Fruit fly (Drosophila melanogaster) whole organism, embryonic: ENCODE data around the gene Rab9Db.

Source experiments
- Atf3 ChIP-seq: fragments of 200-800 bp; sonication (Bioruptor generic); optimal IDR thresholded peaks from 3 replicates; lab custom pipeline; 2016; ENCODE audit warnings: missing biosample characterization, missing genetic modification characterization
- B-H1 ChIP-seq: fragments of 200-800 bp; sonication (Bioruptor generic); IDR thresholded peaks from 3 replicates; pipeline ENCODE4 v1.3.6; 2022; ENCODE audit warnings: missing biosample characterization, missing genetic modification characterization
- C15 ChIP-seq: fragments of 200-800 bp; sonication (Bioruptor generic); IDR thresholded peaks from 3 replicates; pipeline ENCODE4 v1.3.6; 2022; ENCODE audit warnings: missing biosample characterization, missing genetic modification characterization
- CG10274 ChIP-seq: fragments of 200-800 bp; sonication (Bioruptor generic); optimal IDR thresholded peaks from 3 replicates; lab custom pipeline; 2017; ENCODE audit warnings: missing biosample characterization, mild to moderate bottlenecking, missing genetic modification characterization
- CG11085 ChIP-seq: fragments of 200-800 bp; sonication (Bioruptor generic); IDR thresholded peaks from 2 replicates; pipeline ENCODE4 v1.3.6; 2022; ENCODE audit warnings: missing biosample characterization, missing genetic modification characterization
- CG11695 ChIP-seq: fragments of 200-800 bp; sonication (Bioruptor generic); IDR thresholded peaks from 3 replicates; pipeline ENCODE4 v1.3.6; 2022; ENCODE audit warnings: missing biosample characterization, missing genetic modification characterization
- CG14050 ChIP-seq: fragments of 200-800 bp; sonication (Bioruptor generic); IDR thresholded peaks from 3 replicates; pipeline ENCODE4 v1.3.6; 2022; ENCODE audit warnings: missing biosample characterization, missing genetic modification characterization
- CG16815 ChIP-seq: fragments of 200-800 bp; sonication (Bioruptor generic); optimal IDR thresholded peaks from 3 replicates; lab custom pipeline; 2017; ENCODE audit warnings: missing biosample characterization, mild to moderate bottlenecking, missing genetic modification characterization
- CG30020 ChIP-seq: fragments of 200-800 bp; optimal IDR thresholded peaks from 2 replicates; lab custom pipeline; 2019; ENCODE audit warnings: missing biosample characterization, mild to moderate bottlenecking, missing genetic modification characterization, moderate library complexity
- CG7786 ChIP-seq: fragments of 200-800 bp; sonication (Bioruptor generic); optimal IDR thresholded peaks from 2 replicates; lab custom pipeline; 2016; ENCODE audit warnings: missing biosample characterization, missing genetic modification characterization
- CG8290 ChIP-seq, 3 experiments: fragments of 200-800 bp; sonication (Bioruptor generic); optimal IDR thresholded peaks; 2 replicates each; lab custom pipeline; 2016 to 2019; ENCODE audit warnings: missing biosample characterization in 3 of 3, missing genetic modification characterization in 3 of 3, mild to moderate bottlenecking in 2 of 3, moderate library complexity in 1 of 3
- CG8478 ChIP-seq: fragments of >200 bp; optimal IDR thresholded peaks from 2 replicates; lab custom pipeline; 2018
- CG9437 ChIP-seq: fragments of 200-800 bp; sonication (Bioruptor generic); optimal IDR thresholded peaks from 2 replicates; lab custom pipeline; 2018; ENCODE audit warnings: missing biosample characterization, mild to moderate bottlenecking, missing genetic modification characterization
- CG9609 ChIP-seq: fragments of 200-800 bp; sonication (Bioruptor generic); optimal IDR thresholded peaks from 3 replicates; lab custom pipeline; 2016; ENCODE audit warnings: missing biosample characterization, missing genetic modification characterization
- CkIIα-i1 ChIP-seq: fragments of 200-800 bp; sonication (Bioruptor generic); IDR thresholded peaks from 2 replicates; pipeline ENCODE4 v1.3.6; 2022; ENCODE audit warnings: missing biosample characterization, missing genetic modification characterization
- Dbx ChIP-seq: fragments of 200-800 bp; sonication (Bioruptor generic); IDR thresholded peaks from 3 replicates; pipeline ENCODE4 v1.3.6; 2022; ENCODE audit warnings: missing biosample characterization, missing genetic modification characterization
- Doc2 ChIP-seq: fragments of 200-800 bp; sonication (Bioruptor generic); IDR thresholded peaks from 2 replicates; pipeline ENCODE4 v1.3.6; 2022; ENCODE audit warnings: missing biosample characterization, missing genetic modification characterization
- E2f1 ChIP-seq: fragments of 200-800 bp; sonication (Bioruptor generic); IDR thresholded peaks from 2 replicates; pipeline ENCODE4 v1.3.6; 2022; ENCODE audit warnings: missing biosample characterization, missing genetic modification characterization
- Elba2 ChIP-seq: fragments of 200-800 bp; sonication (Bioruptor generic); optimal IDR thresholded peaks from 3 replicates; lab custom pipeline; 2016; ENCODE audit warnings: missing biosample characterization, missing genetic modification characterization
- GATAe ChIP-seq: fragments of 200-800 bp; sonication (Bioruptor generic); conservative IDR thresholded peaks from 2 replicates; pipeline ENCODE4 v1.3.6; 2022; ENCODE audit warnings: missing biosample characterization, missing genetic modification characterization
- Hey ChIP-seq: fragments of 200-800 bp; sonication (Bioruptor generic); optimal IDR thresholded peaks from 3 replicates; lab custom pipeline; 2018; ENCODE audit warnings: missing biosample characterization, mild to moderate bottlenecking, missing genetic modification characterization
- Hsf ChIP-seq: fragments of 200-800 bp; sonication (Bioruptor generic); optimal IDR thresholded peaks from 3 replicates; lab custom pipeline; 2016; ENCODE audit warnings: missing biosample characterization, missing genetic modification characterization
- Lpt ChIP-seq: fragments of >200 bp; optimal IDR thresholded peaks from 2 replicates; lab custom pipeline; 2018; ENCODE audit warnings: missing biosample characterization, missing genetic modification characterization
- Med ChIP-seq: fragments of 200-800 bp; sonication (Bioruptor generic); peaks from one replicate; lab custom pipeline; 2016; ENCODE audit warnings: missing biosample characterization, missing genetic modification characterization, mild to moderate bottlenecking, inconsistent platforms, moderate library complexity
- Optix ChIP-seq: fragments of 200-800 bp; sonication (Bioruptor generic); IDR thresholded peaks from 3 replicates; pipeline ENCODE4 v1.3.6; 2022; ENCODE audit warnings: missing biosample characterization, missing genetic modification characterization
- Ssrp ChIP-seq: fragments of 200-800 bp; sonication (Bioruptor generic); optimal IDR thresholded peaks from 2 replicates; lab custom pipeline; 2018; ENCODE audit warnings: missing biosample characterization, mild to moderate bottlenecking, missing genetic modification characterization, moderate library complexity
- Trl ChIP-seq, 3 experiments: fragments of >200 bp in 2 of 3; fragments of 200-800 bp in 1 of 3; sonication (Bioruptor generic) in 1 of 3; optimal IDR thresholded peaks; 2 replicates in 1 of 3; 3 replicates in 2 of 3; lab custom pipeline; 2016 to 2017; ENCODE audit warnings: missing biosample characterization in 1 of 3, missing genetic modification characterization in 1 of 3
- Xbp1 ChIP-seq: fragments of 200-800 bp; sonication (Bioruptor generic); optimal IDR thresholded peaks from 3 replicates; lab custom pipeline; 2016; ENCODE audit warnings: missing biosample characterization, mild to moderate bottlenecking, missing genetic modification characterization
- ab ChIP-seq: fragments of 200-800 bp; sonication (Bioruptor generic); optimal IDR thresholded peaks from 2 replicates; lab custom pipeline; 2016; ENCODE audit warnings: missing biosample characterization, missing genetic modification characterization
- ash1 ChIP-seq: fragments of 200-800 bp; sonication (Bioruptor generic); optimal IDR thresholded peaks from 2 replicates; lab custom pipeline; 2018; ENCODE audit warnings: missing biosample characterization, mild to moderate bottlenecking, missing genetic modification characterization
- bowl ChIP-seq: fragments of 200-800 bp; sonication (Bioruptor generic); IDR thresholded peaks from 2 replicates; pipeline ENCODE4 v1.3.6; 2022; ENCODE audit warnings: missing biosample characterization, missing genetic modification characterization
- cas ChIP-seq: fragments of 200-800 bp; sonication (Bioruptor generic); IDR thresholded peaks from 2 replicates; pipeline ENCODE4 v1.3.6; 2022; ENCODE audit warnings: missing biosample characterization, missing genetic modification characterization
- cato ChIP-seq: fragments of 200-800 bp; sonication (Bioruptor generic); optimal IDR thresholded peaks from 2 replicates; lab custom pipeline; 2016; ENCODE audit warnings: missing biosample characterization, missing genetic modification characterization, borderline replicate concordance
- chif ChIP-seq, 2 experiments: fragments of 200-800 bp; sonication (Bioruptor generic); optimal IDR thresholded peaks; 3 replicates each; lab custom pipeline; 2016; ENCODE audit warnings: missing biosample characterization in 2 of 2, missing genetic modification characterization in 2 of 2
- dan ChIP-seq: fragments of 200-800 bp; sonication (Bioruptor generic); IDR thresholded peaks from 2 replicates; pipeline ENCODE4 v1.3.6; 2022; ENCODE audit warnings: missing biosample characterization, missing genetic modification characterization
- ftz-f1 ChIP-seq: fragments of 200-800 bp; sonication (Bioruptor generic); optimal IDR thresholded peaks from 2 replicates; lab custom pipeline; 2016; ENCODE audit warnings: missing biosample characterization, missing genetic modification characterization
- hkb ChIP-seq, 2 experiments: fragments of 200-800 bp in 1 of 2; fragments of >200 bp in 1 of 2; sonication (Bioruptor generic) in 1 of 2; IDR thresholded peaks in 1 of 2; optimal IDR thresholded peaks in 1 of 2; 2 replicates each; pipeline versions ENCODE4 v1.3.6 to Lab custom; 2017 to 2022; ENCODE audit warnings: missing biosample characterization in 1 of 2, missing genetic modification characterization in 1 of 2
- jigr1 ChIP-seq: fragments of 200-800 bp; sonication (Bioruptor generic); IDR thresholded peaks from 3 replicates; pipeline ENCODE4 v1.3.6; 2022; ENCODE audit warnings: missing biosample characterization, missing genetic modification characterization
- kni ChIP-seq: fragments of 200-800 bp; sonication (Bioruptor generic); optimal IDR thresholded peaks from 3 replicates; lab custom pipeline; 2017; ENCODE audit warnings: mild to moderate bottlenecking, missing biosample characterization, missing genetic modification reagents, missing genetic modification characterization
- maf-S ChIP-seq: fragments of 200-800 bp; sonication (Bioruptor generic); optimal IDR thresholded peaks from 2 replicates; lab custom pipeline; 2016; ENCODE audit warnings: missing biosample characterization, missing genetic modification characterization
- nerfin-2 ChIP-seq: fragments of 200-800 bp; sonication (Bioruptor generic); IDR thresholded peaks from 2 replicates; pipeline ENCODE4 v1.3.6; 2022; ENCODE audit warnings: missing biosample characterization, missing genetic modification characterization; ENCODE audit not compliant: partially characterized antibody
- pho ChIP-seq: fragments of 200-800 bp; sonication (Bioruptor generic); optimal IDR thresholded peaks from 2 replicates; lab custom pipeline; 2016; ENCODE audit warnings: missing biosample characterization, missing genetic modification characterization
- run ChIP-seq: fragments of 200-800 bp; sonication (Bioruptor generic); optimal IDR thresholded peaks from 3 replicates; lab custom pipeline; 2018; ENCODE audit warnings: missing biosample characterization, mild to moderate bottlenecking, missing genetic modification characterization
- shn ChIP-seq: fragments of 200-800 bp; sonication (Bioruptor generic); optimal IDR thresholded peaks from 3 replicates; lab custom pipeline; 2016; ENCODE audit warnings: missing biosample characterization, missing genetic modification characterization
- slou ChIP-seq: fragments of 200-800 bp; sonication (Bioruptor generic); optimal IDR thresholded peaks from 3 replicates; lab custom pipeline; 2016; ENCODE audit warnings: missing biosample characterization, missing genetic modification characterization
- tin ChIP-seq: fragments of 200-800 bp; sonication (Bioruptor generic); optimal IDR thresholded peaks from 3 replicates; lab custom pipeline; 2016; ENCODE audit warnings: missing biosample characterization, missing genetic modification characterization
- toy ChIP-seq: fragments of 200-800 bp; sonication (Bioruptor generic); IDR thresholded peaks from 2 replicates; pipeline ENCODE4 v1.3.6; 2022; ENCODE audit warnings: missing biosample characterization, missing genetic modification characterization
- unc-4 ChIP-seq: fragments of 200-800 bp; sonication (Bioruptor generic); IDR thresholded peaks from 2 replicates; pipeline ENCODE4 v1.3.6; 2022; ENCODE audit warnings: missing biosample characterization, missing genetic modification characterization; ENCODE audit not compliant: partially characterized antibody
- wek ChIP-seq: fragments of 200-800 bp; sonication (Bioruptor generic); optimal IDR thresholded peaks from 3 replicates; lab custom pipeline; 2018; ENCODE audit warnings: missing biosample characterization, mild to moderate bottlenecking, missing genetic modification characterization, moderate library complexity

Rab9Db gene

DNA sequence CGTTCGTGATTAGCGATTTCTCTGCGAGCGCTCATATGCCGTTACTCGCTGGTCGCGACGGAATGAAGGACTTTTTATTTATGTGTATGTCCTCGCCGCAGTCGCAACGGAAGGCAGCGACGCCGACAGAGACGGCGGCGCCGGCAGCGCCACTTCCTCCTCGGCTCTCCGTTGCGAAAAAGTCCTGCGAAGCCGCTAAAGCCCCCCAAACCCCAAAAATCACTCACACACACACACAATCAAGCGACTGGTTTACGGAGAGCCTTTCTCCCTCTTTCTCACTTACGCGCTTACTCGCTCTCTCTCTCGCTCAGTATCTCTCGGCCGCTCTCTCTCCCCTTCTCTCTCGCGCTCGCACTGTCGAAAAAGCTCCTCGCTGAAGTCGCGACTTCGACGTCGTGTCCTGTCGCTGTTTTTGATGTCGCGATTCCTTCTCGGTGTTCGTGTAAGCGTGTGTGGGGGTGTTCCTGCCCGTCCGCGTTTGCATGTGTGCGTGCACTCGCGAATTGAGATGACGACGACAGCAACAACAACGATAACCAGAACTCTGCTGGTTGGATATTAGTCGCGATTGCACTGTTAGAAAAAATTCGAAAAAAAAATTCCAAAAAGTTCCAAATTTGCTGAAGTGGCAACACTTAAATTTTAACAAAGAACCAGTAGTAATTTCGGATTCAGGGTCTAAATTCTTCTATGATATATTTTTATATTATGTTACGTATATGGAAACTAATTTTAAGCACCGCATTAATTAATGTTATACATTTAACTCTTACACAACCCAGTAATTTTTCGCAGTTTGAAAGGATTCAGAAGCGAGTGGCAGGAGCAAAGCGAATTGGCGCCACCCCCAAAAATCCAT is 2.6 kb downstream of the Rab9Db start, which contains the start of gene CG43347 (continued):
- TF ChIP-seq chif (GFP tag; optimal IDR thresholded peaks at IDR 0.05; lab: Kevin White, UChicago) (peak in 1 of 2 experiments; percentile 17), CG11695 (GFP tag; lab: Robert Waterston, UW) (peak; percentile 39; the same call in 1 of the 3 replicates), unc-4 (no peak), CG11085 (GFP tag; lab: Robert Waterston, UW) (peak; percentile 31; the same call in 1 of the 2 replicates), Xbp1 (GFP tag; lab: Kevin White, UChicago) (peak; percentile 67), wek (no peak), slou (GFP tag; lab: Kevin White, UChicago) (peak; percentile 47), ash1 (GFP tag; lab: Kevin White, UChicago) (no peak), tin (GFP tag; lab: Kevin White, UChicago) (peak; percentile 58), GATAe (GFP tag; lab: Robert Waterston, UW) (no peak), cato (GFP tag; lab: Kevin White, UChicago) (no peak), Optix (no peak), Lpt (GFP tag; lab: Kevin White, UChicago) (no peak), Elba2 (GFP tag; lab: Kevin White, UChicago) (no peak), Trl (optimal IDR thresholded peaks at IDR 0.05; lab: Kevin White, UChicago) (peak; percentile 58 to 70), Trl (GFP tag; optimal IDR thresholded peaks at IDR 0.05; lab: Kevin White, UChicago) (no peak), CG7786 (peak; percentile 12), Atf3 (GFP tag; lab: Kevin White, UChicago) (no peak), C15 (0 out of 3 replicates have a peak, but pooled peaks have one; percentile 20), dan (GFP tag; lab: Robert Waterston, UW) (no peak), CG9437 (GFP tag; lab: Kevin White, UChicago) (peak; percentile 40), CkIIα-i1 (GFP tag; lab: Robert Waterston, UW) (no peak), nerfin-2 (GFP tag; lab: Robert Waterston, UW) (no peak), maf-S (no peak), CG9609 (GFP tag; lab: Kevin White, UChicago) (no peak), Hsf (GFP tag; lab: Kevin White, UChicago) (peak; percentile 42), Med (peak; percentile 82), CG16815 (peak; percentile 34), CG8478 (lab: Kevin White, UChicago) (no peak), CG30020 (tag; lab: Kevin White, UChicago) (no peak), shn (GFP tag; lab: Kevin White, UChicago) (no peak), Ssrp (tag; lab: Kevin White, UChicago) (peak; percentile 65), jigr1 (GFP tag; lab: Robert Waterston, UW) (no peak), bowl (GFP tag; lab: Robert Waterston, UW) (no peak), kni (GFP tag; lab: Kevin White, UChicago) (no peak), ab (no peak), B-H1 (no peak), cas (no peak), CG8290 (GFP tag; optimal IDR thresholded peaks at IDR 0.05; lab: Kevin White, UChicago) (no peak), CG8290 (tag; optimal IDR thresholded peaks at IDR 0.05; lab: Kevin White, UChicago) (no peak), toy (GFP tag; lab: Robert Waterston, UW) (no peak), Doc2 (GFP tag; lab: Robert Waterston, UW) (no peak), Hey (tag; lab: Kevin White, UChicago) (no peak), CG14050 (GFP tag; lab: Robert Waterston, UW) (0 out of 3 replicates have a peak, but pooled peaks have one; percentile 25), CG10274 (GFP tag; lab: Kevin White, UChicago) (peak; percentile 24), pho (peak; percentile 46), Dbx (GFP tag; lab: Robert Waterston, UW) (peak; percentile 59; the same call in 2 of the 3 replicates), ftz-f1 (GFP tag; lab: Kevin White, UChicago) (no peak), hkb (optimal IDR thresholded peaks at IDR 0.05; lab: Kevin White, UChicago) (no peak), hkb (GFP tag; IDR thresholded peaks at IDR 0.05; lab: Robert Waterston, UW) (peak; percentile 61), E2f1 (GFP tag; lab: Robert Waterston, UW) (peak; percentile 59), run (tag; lab: Kevin White, UChicago) (peak; percentile 27)
